Fruit fly (Drosophila melanogaster) whole organism, embryonic: ENCODE data around the gene Crys.

Experiments used
- CG11247 ChIP-seq: fragments of 200-800 bp; sonication (Bioruptor generic); IDR thresholded peaks from 2 replicates; pipeline ENCODE4 v1.3.6; 2022; ENCODE audit warnings: missing biosample characterization, missing genetic modification characterization
- CG1233 ChIP-seq: fragments of 200-800 bp; sonication (Bioruptor generic); optimal IDR thresholded peaks from 4 replicates; lab custom pipeline; 2018; ENCODE audit warnings: missing biosample characterization, mild to moderate bottlenecking, missing genetic modification characterization
- CG12391 ChIP-seq: fragments of 200-800 bp; sonication (Bioruptor generic); optimal IDR thresholded peaks from 3 replicates; lab custom pipeline; 2018; ENCODE audit warnings: missing biosample characterization, mild to moderate bottlenecking, missing genetic modification characterization, moderate library complexity
- CG12942 ChIP-seq: fragments of 200-800 bp; sonication (Bioruptor generic); optimal IDR thresholded peaks from 3 replicates; lab custom pipeline; 2016; ENCODE audit warnings: missing biosample characterization, missing genetic modification characterization
- CG15479 ChIP-seq: fragments of 200-800 bp; sonication (Bioruptor generic); optimal IDR thresholded peaks from 3 replicates; lab custom pipeline; 2019; ENCODE audit warnings: missing biosample characterization, mild to moderate bottlenecking, missing genetic modification characterization, moderate library complexity
- CG1603 ChIP-seq: fragments of 200-800 bp; sonication (Bioruptor generic); optimal IDR thresholded peaks from 2 replicates; lab custom pipeline; 2019; ENCODE audit warnings: missing biosample characterization, mild to moderate bottlenecking, missing genetic modification characterization, moderate library complexity
- CG1832 ChIP-seq: fragments of 200-800 bp; sonication (Bioruptor generic); optimal IDR thresholded peaks from 2 replicates; lab custom pipeline; 2017; ENCODE audit warnings: missing biosample characterization, mild to moderate bottlenecking, missing genetic modification characterization, inconsistent platforms
- CG2712 ChIP-seq: fragments of 200-800 bp; optimal IDR thresholded peaks from 3 replicates; lab custom pipeline; 2019; ENCODE audit warnings: missing biosample characterization, mild to moderate bottlenecking, missing genetic modification characterization, moderate library complexity
- CG2875 ChIP-seq: fragments of 200-800 bp; sonication (Bioruptor generic); optimal IDR thresholded peaks from 2 replicates; lab custom pipeline; 2017; ENCODE audit warnings: missing biosample characterization, mild to moderate bottlenecking, missing genetic modification characterization, missing genetic modification reagents
- CG3281 ChIP-seq: fragments of 200-800 bp; sonication (Bioruptor generic); optimal IDR thresholded peaks from 3 replicates; lab custom pipeline; 2017; ENCODE audit warnings: missing biosample characterization, mild to moderate bottlenecking, missing genetic modification characterization
- CG4328 ChIP-seq: fragments of 200-800 bp; sonication (Bioruptor generic); optimal IDR thresholded peaks from 3 replicates; lab custom pipeline; 2017; ENCODE audit warnings: missing biosample characterization, missing genetic modification reagents, missing genetic modification characterization
- CG43689 ChIP-seq: fragments of 200-800 bp; sonication (Bioruptor generic); IDR thresholded peaks from 2 replicates; pipeline ENCODE4 v1.3.6; 2022; ENCODE audit warnings: missing biosample characterization, missing genetic modification characterization
- CG7556 ChIP-seq: fragments of 200-800 bp; sonication (Bioruptor generic); optimal IDR thresholded peaks from 2 replicates; lab custom pipeline; 2017; ENCODE audit warnings: missing biosample characterization, mild to moderate bottlenecking, missing genetic modification characterization
- CG7928 ChIP-seq: fragments of 200-800 bp; sonication (Bioruptor generic); optimal IDR thresholded peaks from 2 replicates; lab custom pipeline; 2017; ENCODE audit warnings: missing biosample characterization, mild to moderate bottlenecking, missing genetic modification characterization
- CG9215 ChIP-seq: fragments of 200-800 bp; sonication (Bioruptor generic); IDR thresholded peaks from 2 replicates; pipeline ENCODE4 v1.3.6; 2022; ENCODE audit warnings: missing biosample characterization, missing genetic modification characterization
- CG9609 ChIP-seq: fragments of 200-800 bp; sonication (Bioruptor generic); optimal IDR thresholded peaks from 3 replicates; lab custom pipeline; 2016; ENCODE audit warnings: missing biosample characterization, missing genetic modification characterization
- CrebB ChIP-seq: fragments of 200-800 bp; sonication (Bioruptor generic); optimal IDR thresholded peaks from 3 replicates; lab custom pipeline; 2018; ENCODE audit warnings: missing biosample characterization, mild to moderate bottlenecking, missing genetic modification characterization
- Dfd ChIP-seq, 2 experiments: fragments of >200 bp; optimal IDR thresholded peaks; 2 replicates each; lab custom pipeline; 2017; ENCODE audit warnings: missing biosample characterization in 2 of 2, missing genetic modification characterization in 2 of 2
- Doc3 ChIP-seq: fragments of 200-800 bp; sonication (Bioruptor generic); IDR thresholded peaks from 3 replicates; pipeline ENCODE4 v1.3.6; 2022; ENCODE audit warnings: missing biosample characterization, missing genetic modification characterization; ENCODE audit not compliant: partially characterized antibody
- ERR ChIP-seq: fragments of 200-800 bp; sonication (Bioruptor generic); optimal IDR thresholded peaks from 2 replicates; lab custom pipeline; 2016; ENCODE audit warnings: missing biosample characterization, missing genetic modification characterization
- H15 ChIP-seq: fragments of 200-800 bp; sonication (Bioruptor generic); IDR thresholded peaks from 3 replicates; pipeline ENCODE4 v1.3.6; 2022; ENCODE audit warnings: missing biosample characterization, missing genetic modification characterization
- HLH4C ChIP-seq: fragments of 200-800 bp; sonication (Bioruptor generic); IDR thresholded peaks from 3 replicates; pipeline ENCODE4 v1.3.6; 2022; ENCODE audit warnings: missing biosample characterization, missing genetic modification characterization; ENCODE audit not compliant: partially characterized antibody
- HmgD ChIP-seq: fragments of 200-800 bp; sonication (Bioruptor generic); optimal IDR thresholded peaks from 3 replicates; lab custom pipeline; 2016; ENCODE audit warnings: missing biosample characterization, missing genetic modification characterization
- Lpt ChIP-seq: fragments of >200 bp; optimal IDR thresholded peaks from 2 replicates; lab custom pipeline; 2018; ENCODE audit warnings: missing biosample characterization, missing genetic modification characterization
- Opbp ChIP-seq: fragments of 200-800 bp; sonication (Bioruptor generic); IDR thresholded peaks from 3 replicates; pipeline ENCODE4 v1.3.6; 2022; ENCODE audit warnings: missing biosample characterization, missing genetic modification characterization; ENCODE audit not compliant: partially characterized antibody
- Poxn ChIP-seq: fragments of 200-800 bp; sonication (Bioruptor generic); IDR thresholded peaks from 2 replicates; pipeline ENCODE4 v1.3.6; 2022; ENCODE audit warnings: missing biosample characterization, missing genetic modification characterization
- Xrp1 ChIP-seq: fragments of 200-800 bp; sonication (Bioruptor generic); IDR thresholded peaks from 2 replicates; pipeline ENCODE4 v1.3.6; 2022; ENCODE audit warnings: missing biosample characterization, missing genetic modification characterization
- ase ChIP-seq: fragments of 200-800 bp; sonication (Bioruptor generic); IDR thresholded peaks from 3 replicates; pipeline ENCODE4 v1.3.6; 2022; ENCODE audit warnings: missing biosample characterization, missing genetic modification characterization
- chinmo ChIP-seq: fragments of 200-800 bp; sonication (Bioruptor generic); IDR thresholded peaks from 4 replicates; pipeline ENCODE4 v1.3.6; 2022; ENCODE audit warnings: missing biosample characterization, missing genetic modification characterization; ENCODE audit not compliant: partially characterized antibody
- chm ChIP-seq: fragments of 200-800 bp; sonication (Bioruptor generic); IDR thresholded peaks from 2 replicates; pipeline ENCODE4 v1.3.6; 2022; ENCODE audit warnings: missing biosample characterization, missing genetic modification characterization
- dpn ChIP-seq, 2 experiments: fragments of 200-800 bp; sonication (Bioruptor generic); optimal IDR thresholded peaks; 3 replicates each; lab custom pipeline; 2016; ENCODE audit warnings: missing biosample characterization in 2 of 2, missing genetic modification characterization in 2 of 2
- esg ChIP-seq: fragments of 200-800 bp; sonication (Bioruptor generic); conservative IDR thresholded peaks from 2 replicates; pipeline ENCODE4 v1.3.6; 2022; ENCODE audit warnings: missing biosample characterization, missing genetic modification characterization
- gem ChIP-seq: fragments of 200-800 bp; sonication (Bioruptor generic); optimal IDR thresholded peaks from 2 replicates; lab custom pipeline; 2019; ENCODE audit warnings: missing biosample characterization, mild to moderate bottlenecking, missing genetic modification characterization, moderate library complexity
- grau ChIP-seq: fragments of 200-800 bp; optimal IDR thresholded peaks from 3 replicates; lab custom pipeline; 2019; ENCODE audit warnings: missing biosample characterization, mild to moderate bottlenecking, missing genetic modification characterization, moderate library complexity
- gro ChIP-seq: fragments of 200-800 bp; sonication (Bioruptor generic); optimal IDR thresholded peaks from 2 replicates; lab custom pipeline; 2016; ENCODE audit warnings: missing biosample characterization, missing genetic modification characterization
- hb ChIP-seq: fragments of 200-800 bp; sonication (Bioruptor generic); IDR thresholded peaks from 3 replicates; pipeline ENCODE4 v1.3.6; 2022; ENCODE audit warnings: missing biosample characterization, missing genetic modification characterization; ENCODE audit not compliant: partially characterized antibody
- kni ChIP-seq: fragments of 200-800 bp; sonication (Bioruptor generic); optimal IDR thresholded peaks from 3 replicates; lab custom pipeline; 2017; ENCODE audit warnings: mild to moderate bottlenecking, missing biosample characterization, missing genetic modification reagents, missing genetic modification characterization
- pan ChIP-seq, 4 experiments: fragments of >200 bp in 3 of 4; fragments of 200-800 bp in 1 of 4; sonication (Bioruptor generic) in 1 of 4; optimal IDR thresholded peaks in 3 of 4; IDR thresholded peaks in 1 of 4; 2 replicates each; pipeline versions ENCODE4 v1.3.6 to Lab custom; 2017 to 2022; ENCODE audit warnings: missing biosample characterization in 2 of 4, missing genetic modification characterization in 2 of 4, mixed read lengths in 1 of 4
- phol ChIP-seq: fragments of 200-800 bp; sonication (Bioruptor generic); optimal IDR thresholded peaks from 3 replicates; lab custom pipeline; 2018; ENCODE audit warnings: missing biosample characterization, mild to moderate bottlenecking, missing genetic modification characterization, moderate library complexity
- pum ChIP-seq: fragments of 200-800 bp; sonication (Bioruptor generic); optimal IDR thresholded peaks from 2 replicates; lab custom pipeline; 2016; ENCODE audit warnings: missing biosample characterization, missing genetic modification characterization
- ranshi ChIP-seq: fragments of 200-800 bp; sonication (Bioruptor generic); IDR thresholded peaks from 2 replicates; pipeline ENCODE4 v1.3.6; 2022; ENCODE audit warnings: missing biosample characterization, missing genetic modification characterization
- run ChIP-seq: fragments of 200-800 bp; sonication (Bioruptor generic); optimal IDR thresholded peaks from 3 replicates; lab custom pipeline; 2018; ENCODE audit warnings: missing biosample characterization, mild to moderate bottlenecking, missing genetic modification characterization
- sens ChIP-seq: fragments of 200-800 bp; sonication (Bioruptor generic); peaks from one replicate; lab custom pipeline; 2016; ENCODE audit warnings: missing biosample characterization, missing genetic modification characterization
- stc ChIP-seq: fragments of 200-800 bp; sonication (Bioruptor generic); IDR thresholded peaks from 2 replicates; pipeline ENCODE4 v1.3.6; 2022; ENCODE audit warnings: missing biosample characterization, missing genetic modification characterization
- tgo ChIP-seq: fragments of 200-800 bp; sonication (Bioruptor generic); IDR thresholded peaks from 3 replicates; pipeline ENCODE4 v1.3.6; 2022; ENCODE audit warnings: missing biosample characterization, missing genetic modification characterization
- vnd ChIP-seq: fragments of 200-800 bp; sonication (Bioruptor generic); IDR thresholded peaks from 3 replicates; pipeline ENCODE4 v1.3.6; 2022; ENCODE audit warnings: missing biosample characterization, missing genetic modification characterization; ENCODE audit not compliant: partially characterized antibody
- zen ChIP-seq: fragments of 200-800 bp; sonication (Bioruptor generic); optimal IDR thresholded peaks from 3 replicates; lab custom pipeline; 2018; ENCODE audit warnings: missing biosample characterization, mild to moderate bottlenecking, missing genetic modification characterization, moderate library complexity
- zfh2 ChIP-seq: fragments of 200-800 bp; sonication (Bioruptor generic); optimal IDR thresholded peaks from 2 replicates; lab custom pipeline; 2016; ENCODE audit warnings: missing biosample characterization, missing genetic modification characterization

Crys gene

dm6 chr2L:11976955-11977354 lies 33.0 kb downstream of the Crys start:
- TF ChIP-seq CG15479 = no peak
- TF ChIP-seq HmgD = no peak

- TF ChIP-seq pan (optimal IDR thresholded peaks at IDR 0.05; lab: Kevin White, UChicago) (no peak), pan (GFP tag; optimal IDR thresholded peaks at IDR 0.05 in 1 of 2, IDR thresholded peaks at IDR 0.05 in 1 of 2) (no peak), CG12942 (GFP tag; lab: Kevin White, UChicago) (no peak), sens (GFP tag; lab: Kevin White, UChicago) (peak; percentile 75), pum (GFP tag; lab: Kevin White, UChicago) (no peak), Doc3 (GFP tag; lab: Robert Waterston, UW) (no peak), zen (tag; lab: Kevin White, UChicago) (peak; percentile 53), CG15479 (peak; percentile 28), CG1832 (GFP tag; lab: Kevin White, UChicago) (peak; percentile 7), hb (no peak)
Measured at dm6 chr2L:11977721-11978120, 33.8 kb downstream of the Crys start.

dm6 chr2L:11980075-11980474 lies 36.1 kb downstream of the Crys start:
- TF ChIP-seq tgo (GFP tag; lab: Robert Waterston, UW) (no peak), CG7556 (GFP tag; lab: Kevin White, UChicago) (peak; percentile 4), CG9609 (GFP tag; lab: Kevin White, UChicago) (no peak), chinmo (GFP tag; lab: Robert Waterston, UW) (no peak), CG4328 (GFP tag; lab: Kevin White, UChicago) (no peak), CrebB (tag; lab: Kevin White, UChicago) (no peak), grau (tag; lab: Kevin White, UChicago) (peak; percentile 27), ranshi (no peak), CG1233 (no peak), ase (no peak), phol (tag; lab: Kevin White, UChicago) (peak; percentile 28), Doc3 (GFP tag; lab: Robert Waterston, UW) (no peak), gro (GFP tag; lab: Kevin White, UChicago) (no peak), Xrp1 (GFP tag; lab: Robert Waterston, UW) (peak; percentile 23; the same call in 1 of the 2 replicates), zfh2 (GFP tag; lab: Kevin White, UChicago) (no peak), Opbp (GFP tag; lab: Robert Waterston, UW) (no peak), run (no peak), esg (GFP tag; lab: Robert Waterston, UW) (no peak), kni (GFP tag; lab: Kevin White, UChicago) (no peak), H15 (GFP tag; lab: Robert Waterston, UW) (no peak), dpn (GFP tag; optimal IDR thresholded peaks at IDR 0.05; lab: Kevin White, UChicago) (no peak), CG7928 (GFP tag; lab: Kevin White, UChicago) (no peak), gem (tag; lab: Kevin White, UChicago) (peak; percentile 62), CG43689 (GFP tag; lab: Robert Waterston, UW) (no peak), CG3281 (GFP tag; lab: Kevin White, UChicago) (no peak), Dfd (GFP tag; optimal IDR thresholded peaks at IDR 0.05; lab: Kevin White, UChicago) (no peak), CG1603 (tag; lab: Kevin White, UChicago) (peak; percentile 29), Poxn (GFP tag; lab: Robert Waterston, UW) (no peak), vnd (no peak), CG2712 (tag; lab: Kevin White, UChicago) (peak; percentile 59), ERR (GFP tag; lab: Kevin White, UChicago) (no peak), CG2875 (GFP tag; lab: Kevin White, UChicago) (no peak), CG11247 (GFP tag; lab: Robert Waterston, UW) (no peak), stc (no peak), CG9215 (no peak), Lpt (no peak), chm (GFP tag; lab: Robert Waterston, UW) (no peak), CG12391 (tag; lab: Kevin White, UChicago) (peak; percentile 40), HLH4C (GFP tag; lab: Robert Waterston, UW) (no peak)
